Fruit fly (Drosophila melanogaster): ENCODE data around the gene eIF3h.

dm6 chr2L:5100577-5100976 is 47.7 kb upstream of the eIF3h start, which contains the start of gene Msp300:
- TF ChIP-seq psq (optimal IDR thresholded peaks at IDR 0.05) (no peak), Dll (optimal IDR thresholded peaks at IDR 0.05) (no peak)
